Fruit fly (Drosophila melanogaster) whole organism, prepupa: ENCODE measurements around the gene CG8915.

Experiments used
- CG34406 ChIP-seq: fragments of 200-800 bp; sonication (Bioruptor generic); optimal IDR thresholded peaks from 3 replicates; lab custom pipeline; 2016; ENCODE audit warnings: missing biosample characterization, missing genetic modification characterization
- CG6163 ChIP-seq: fragments of 200-800 bp; sonication (Bioruptor generic); IDR thresholded peaks from 3 replicates; pipeline ENCODE4 v1.3.6; 2022; ENCODE audit warnings: missing biosample characterization, missing genetic modification characterization
- CG6854 ChIP-seq: fragments of 200-800 bp; sonication (Bioruptor generic); optimal IDR thresholded peaks from 2 replicates; lab custom pipeline; 2017; ENCODE audit warnings: missing biosample characterization, mild to moderate bottlenecking, missing genetic modification characterization
- Hr39 ChIP-seq: fragments of 200-800 bp; sonication (Bioruptor generic); optimal IDR thresholded peaks from 2 replicates; lab custom pipeline; 2016; ENCODE audit warnings: missing biosample characterization, missing genetic modification characterization
- Hr4 ChIP-seq: fragments of 200-800 bp; sonication (Bioruptor generic); optimal IDR thresholded peaks from 3 replicates; lab custom pipeline; 2016; ENCODE audit warnings: missing biosample characterization, missing genetic modification characterization
- Lpt ChIP-seq: fragments of 200-800 bp; sonication (Bioruptor generic); optimal IDR thresholded peaks from 3 replicates; lab custom pipeline; 2016; ENCODE audit warnings: missing biosample characterization, missing genetic modification characterization
- Sox14 ChIP-seq: fragments of 200-800 bp; sonication (Bioruptor generic); optimal IDR thresholded peaks from 3 replicates; lab custom pipeline; 2016; ENCODE audit warnings: missing biosample characterization, missing genetic modification characterization
- fd85E ChIP-seq: fragments of 200-800 bp; sonication (Bioruptor generic); optimal IDR thresholded peaks from 3 replicates; lab custom pipeline; 2016; ENCODE audit warnings: missing biosample characterization, missing genetic modification characterization
- salr ChIP-seq, 2 experiments: fragments of 200-800 bp; sonication (Bioruptor generic); optimal IDR thresholded peaks; 3 replicates each; lab custom pipeline; 2016 to 2018; ENCODE audit warnings: missing biosample characterization in 2 of 2, missing genetic modification characterization in 2 of 2, mild to moderate bottlenecking in 1 of 2

DNA sequence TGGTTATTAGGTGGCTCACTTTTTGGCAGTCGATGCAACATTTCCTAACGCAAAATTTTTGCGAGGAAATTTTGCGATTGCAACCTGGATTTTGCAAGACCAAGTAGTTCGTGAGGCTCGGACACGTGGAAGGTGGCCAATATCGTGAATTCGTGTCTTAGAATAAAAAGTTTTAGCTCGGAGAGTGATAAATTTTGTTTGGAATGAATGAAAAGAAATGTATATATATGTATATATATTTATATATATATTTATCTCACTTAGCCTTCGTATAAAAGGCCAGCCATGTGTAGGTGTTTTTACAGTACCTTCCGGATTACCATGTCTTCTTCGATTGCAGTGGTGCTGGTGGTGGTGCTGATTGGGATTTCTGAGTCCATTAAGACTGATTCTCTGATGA is 32.8 kb downstream of the CG8915 start, which contains the start of gene CG18258:
- TF ChIP-seq Lpt (GFP tag; lab: Kevin White, UChicago) (no peak), CG6854 (no peak), Sox14 (GFP tag; lab: Kevin White, UChicago) (no peak), CG34406 (GFP tag; lab: Kevin White, UChicago) (no peak), fd85E (GFP tag; lab: Kevin White, UChicago) (no peak), Hr39 (no peak), CG6163 (GFP tag; lab: Robert Waterston, UW) (no peak), salr (GFP tag; optimal IDR thresholded peaks at IDR 0.05; lab: Kevin White, UChicago) (no peak), Hr4 (GFP tag; lab: Kevin White, UChicago) (no peak)
